Fruit fly (Drosophila melanogaster): Measurements from ENCODE around the gene RpS4.

The RpS4 gene

DNA sequence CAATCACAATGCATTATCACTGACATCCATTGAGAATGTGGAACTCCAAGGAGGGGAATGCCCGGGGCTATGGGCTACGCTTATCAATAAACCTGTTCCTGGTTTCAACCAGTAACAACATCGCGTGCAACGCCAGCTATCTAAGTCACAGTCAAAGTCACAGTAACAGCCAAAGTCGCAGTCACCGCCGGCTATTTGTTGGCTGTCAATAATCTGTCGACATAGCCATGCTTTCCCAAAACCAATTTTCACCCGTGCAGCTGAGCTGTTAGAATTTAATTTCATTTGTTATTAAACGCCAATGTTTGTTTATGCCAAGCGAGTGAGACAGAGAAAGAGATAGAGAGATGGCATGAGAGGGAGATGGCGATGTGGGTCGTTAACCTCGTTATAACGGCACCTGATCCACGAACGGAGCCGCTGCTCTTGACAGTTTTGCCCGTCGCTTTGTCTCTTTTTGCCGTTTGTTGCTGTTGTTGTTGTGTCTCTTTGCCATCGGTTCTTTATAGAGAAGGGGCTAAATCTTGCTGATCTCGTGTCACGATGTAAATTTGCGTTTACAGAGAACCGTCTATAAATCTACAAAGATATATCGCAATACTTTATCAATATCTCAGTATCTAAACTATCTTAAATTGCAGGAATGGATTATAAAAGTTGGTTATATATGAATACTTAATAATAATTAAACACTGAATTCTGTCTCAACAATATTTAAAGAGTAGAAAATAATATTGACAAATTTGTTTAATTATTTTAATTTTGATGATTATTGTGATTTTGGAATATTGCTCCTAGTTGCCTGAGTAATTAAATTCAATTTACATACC is 9.3 kb upstream of the RpS4 start (continued):
- TF ChIP-seq kah (GFP tag; optimal IDR thresholded peaks at IDR 0.05) (no peak), tap (tag; optimal IDR thresholded peaks at IDR 0.05) (no peak), CG14441 (GFP tag; IDR thresholded peaks at IDR 0.05) (no peak), btn (GFP tag; optimal IDR thresholded peaks at IDR 0.05) (no peak), CG13775 (GFP tag; optimal IDR thresholded peaks at IDR 0.05) (peak; percentile 27), gce (GFP tag; IDR thresholded peaks at IDR 0.05) (peak; percentile 61; the same call in 1 of the 3 replicates), tio (GFP tag; optimal IDR thresholded peaks at IDR 0.05) (peak; percentile 9), CG15479 (GFP tag; optimal IDR thresholded peaks at IDR 0.05) (no peak), CG1832 (GFP tag; optimal IDR thresholded peaks at IDR 0.05) (peak; percentile 55), D19B (GFP tag; optimal IDR thresholded peaks at IDR 0.05) (no peak), tup (GFP tag; optimal IDR thresholded peaks at IDR 0.05) (no peak), CG9817 (tag; optimal IDR thresholded peaks at IDR 0.05) (no peak), dimm (GFP tag; IDR thresholded peaks at IDR 0.05) (no peak), BEAF-32 (GFP tag; optimal IDR thresholded peaks at IDR 0.05) (peak; percentile 64), CG6654 (GFP tag; optimal IDR thresholded peaks at IDR 0.05) (no peak), CG7786 (GFP tag; optimal IDR thresholded peaks at IDR 0.05) (no peak), CG10654 (GFP tag; optimal IDR thresholded peaks at IDR 0.05) (no peak), Drgx (GFP tag; IDR thresholded peaks at IDR 0.05) (no peak), rib (GFP tag; IDR thresholded peaks at IDR 0.05) (no peak), CG13424 (tag; optimal IDR thresholded peaks at IDR 0.05) (peak; percentile 10), Antp (GFP tag; optimal IDR thresholded peaks at IDR 0.05) (no peak), CG1024 (GFP tag; IDR thresholded peaks at IDR 0.05) (0 out of 2 replicates have a peak, but pooled peaks have one; percentile 5), Bteb2 (GFP tag; optimal IDR thresholded peaks at IDR 0.05) (no peak), pb (GFP tag; optimal IDR thresholded peaks at IDR 0.05) (no peak), Deaf1 (tag; optimal IDR thresholded peaks at IDR 0.05) (no peak), chm (GFP tag; IDR thresholded peaks at IDR 0.05) (peak; percentile 45; the same call in 1 of the 2 replicates), CG4404 (GFP tag; IDR thresholded peaks at IDR 0.05) (no peak), CG12236 (GFP tag; optimal IDR thresholded peaks at IDR 0.05) (no peak), otp (GFP tag; IDR thresholded peaks at IDR 0.05) (no peak), HmgD (GFP tag; optimal IDR thresholded peaks at IDR 0.05) (no peak), NFAT (GFP tag; IDR thresholded peaks at IDR 0.05) (peak; percentile 31; the same call in 1 of the 2 replicates), CG5953 (GFP tag; IDR thresholded peaks at IDR 0.05) (no peak), z (GFP tag; IDR thresholded peaks at IDR 0.05) (no peak), Sox100B (GFP tag; optimal IDR thresholded peaks at IDR 0.05) (peak; percentile 18), sr (GFP tag; IDR thresholded peaks at IDR 0.05) (no peak), da (GFP tag; optimal IDR thresholded peaks at IDR 0.05) (no peak), dmrt11E (tag; optimal IDR thresholded peaks at IDR 0.05) (peak; percentile 47), emc (GFP tag; optimal IDR thresholded peaks at IDR 0.05) (no peak), CG17802 (tag; optimal IDR thresholded peaks at IDR 0.05) (no peak), chif (GFP tag; optimal IDR thresholded peaks at IDR 0.05) (no peak), pfk (GFP tag; optimal IDR thresholded peaks at IDR 0.05) (no peak), CG16863 (GFP tag; optimal IDR thresholded peaks at IDR 0.05) (no peak), CG10274 (GFP tag; optimal IDR thresholded peaks at IDR 0.05) (no peak), CG6765 (GFP tag; optimal IDR thresholded peaks at IDR 0.05) (no peak), chn (GFP tag; optimal IDR thresholded peaks at IDR 0.05) (no peak), ham (GFP tag; IDR thresholded peaks at IDR 0.05) (no peak), Side (GFP tag; optimal IDR thresholded peaks at IDR 0.05) (no peak), CG6254 (GFP tag; optimal IDR thresholded peaks at IDR 0.05) (no peak), CG11085 (GFP tag; IDR thresholded peaks at IDR 0.05) (no peak), Scr (GFP tag; IDR thresholded peaks at IDR 0.05; ENCODE audit: partially characterized antibody) (peak; percentile 65)
